Worm (Caenorhabditis elegans): ENCODE results near the gene twk-32.

The twk-32 gene

DNA sequence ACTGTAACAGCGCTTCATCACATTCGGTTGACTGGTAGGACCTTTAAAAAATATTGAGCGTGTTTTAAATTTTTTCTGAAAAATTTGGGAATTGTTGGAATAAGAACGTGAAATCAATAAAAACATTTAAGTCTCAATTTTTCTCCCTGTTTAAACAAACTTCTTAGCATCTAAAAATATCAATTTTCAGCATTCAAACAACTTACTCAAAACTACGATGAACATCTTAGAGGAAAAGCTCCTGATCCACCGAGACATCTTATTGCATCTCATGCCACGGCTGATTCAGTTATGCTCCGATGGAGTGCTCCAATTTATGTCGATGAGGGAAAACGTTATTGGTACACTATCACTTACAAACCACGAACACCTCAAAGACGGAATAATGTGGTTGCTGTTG, 2.7 kb downstream of the twk-32 start:
- TF ChIP-seq lin-11 (tag; optimal IDR thresholded peaks at IDR 0.05) (no peak), ceh-18 (tag; optimal IDR thresholded peaks at IDR 0.05) (no peak), nhr-11 (tag; optimal IDR thresholded peaks at IDR 0.05) (no peak), pha-4 (tag; optimal IDR thresholded peaks at IDR 0.05) (no peak), mec-3 (tag; optimal IDR thresholded peaks at IDR 0.05; ENCODE audit: borderline replicate concordance) (no peak), ets-4 (tag; optimal IDR thresholded peaks at IDR 0.05) (no peak), tbx-2 (tag; optimal IDR thresholded peaks at IDR 0.05) (no peak), K09A11.1 (tag; optimal IDR thresholded peaks at IDR 0.05; ENCODE audit: insufficient read depth) (no peak), eyg-1 (tag; optimal IDR thresholded peaks at IDR 0.05) (no peak), pha-2 (tag; optimal IDR thresholded peaks at IDR 0.05) (no peak), dve-1 (tag; optimal IDR thresholded peaks at IDR 0.05) (no peak), hlh-6 (tag; optimal IDR thresholded peaks at IDR 0.05) (no peak), pax-1 (tag; optimal IDR thresholded peaks at IDR 0.05) (no peak), ceh-19 (GFP tag; optimal IDR thresholded peaks at IDR 0.05) (no peak), sdc-2 (tag; optimal IDR thresholded peaks at IDR 0.05) (no peak), unc-3 (GFP tag; conservative IDR thresholded peaks at IDR 0.05) (no peak), unc-3 (tag; optimal IDR thresholded peaks at IDR 0.05) (no peak)

DNA sequence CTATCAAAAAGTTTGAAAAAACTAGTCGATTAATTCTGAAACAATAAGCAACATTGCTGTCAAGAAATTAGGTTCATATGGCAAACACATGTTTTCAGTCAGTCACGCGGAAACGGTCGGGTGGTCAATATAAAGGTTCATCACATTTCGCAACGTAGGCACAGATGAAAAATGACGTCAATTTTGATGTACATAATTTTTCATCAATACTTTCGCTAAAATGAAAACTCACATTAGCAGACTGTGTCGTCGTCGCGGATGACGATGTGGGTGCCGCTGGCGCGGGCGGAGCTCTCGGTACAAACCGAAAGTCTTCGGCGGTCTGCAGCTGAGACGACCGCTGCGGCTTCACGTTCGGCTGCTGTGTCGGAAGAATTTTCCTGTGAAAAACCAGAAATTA, 7.5 kb downstream of the twk-32 start, which contains the start of gene swan-2:
Gene swan-2, minus strand, starts transcription at position 380 of the 400 bp plus-strand sequence.
- no peak for TF ChIP-seq unc-86 (tag; optimal IDR thresholded peaks at IDR 0.05)
- no peak for TF ChIP-seq elt-2 (tag; optimal IDR thresholded peaks at IDR 0.05)
- TF ChIP-seq ceh-14 (tag; optimal IDR thresholded peaks at IDR 0.05), result no peak
- TF ChIP-seq Y22D7AL.16 (tag; optimal IDR thresholded peaks at IDR 0.05), result no peak
- TF ChIP-seq ceh-19 (GFP tag; optimal IDR thresholded peaks at IDR 0.05), result no peak
- no peak for TF ChIP-seq lim-6 (tag; optimal IDR thresholded peaks at IDR 0.05)
- TF ChIP-seq nfya-1 (tag; optimal IDR thresholded peaks at IDR 0.05), result no peak
- no peak for TF ChIP-seq odd-2 (tag; optimal IDR thresholded peaks at IDR 0.05)
- no peak for TF ChIP-seq dmd-4 (tag; optimal IDR thresholded peaks at IDR 0.05; ENCODE audit: borderline replicate concordance)
- TF ChIP-seq ref-2 (tag; optimal IDR thresholded peaks at IDR 0.05), result no peak
- no peak for TF ChIP-seq ama-1 (optimal IDR thresholded peaks at IDR 0.05)
- TF ChIP-seq che-1 (tag; optimal IDR thresholded peaks at IDR 0.05), result no peak

DNA sequence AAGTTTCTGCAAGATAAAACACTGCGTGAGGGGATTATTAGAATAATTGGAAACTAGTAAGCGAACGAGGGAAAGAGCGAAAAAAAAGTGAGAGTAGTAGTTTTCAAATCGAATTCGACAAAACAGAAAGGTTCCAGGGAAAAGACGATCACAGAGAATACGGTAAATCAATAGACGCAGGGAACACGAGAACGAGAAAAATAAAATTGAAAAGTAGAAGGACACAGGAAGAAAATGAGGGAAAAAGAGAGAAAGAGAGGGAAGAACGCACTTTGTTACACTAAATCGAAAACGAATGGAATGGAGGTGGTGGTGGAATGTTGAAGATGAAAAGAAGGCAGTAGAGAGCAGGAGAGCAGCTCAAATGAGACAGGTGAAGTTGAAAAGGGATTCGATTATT, 10.8 kb downstream of the twk-32 start, which contains the start of gene swan-1:
Gene swan-1, minus strand, starts transcription at position 6 of the 400 bp plus-strand sequence.
- TF ChIP-seq odd-2 (tag; optimal IDR thresholded peaks at IDR 0.05) (no peak), eyg-1 (tag; optimal IDR thresholded peaks at IDR 0.05) (no peak), che-1 (tag; optimal IDR thresholded peaks at IDR 0.05) (no peak), ref-2 (tag; optimal IDR thresholded peaks at IDR 0.05) (no peak), ceh-31 (tag; optimal IDR thresholded peaks at IDR 0.05) (no peak), ceh-34 (tag; optimal IDR thresholded peaks at IDR 0.05) (no peak), elt-2 (tag; optimal IDR thresholded peaks at IDR 0.05) (no peak), unc-3 (GFP tag; conservative IDR thresholded peaks at IDR 0.05) (no peak), unc-3 (tag; optimal IDR thresholded peaks at IDR 0.05) (no peak), unc-86 (tag; optimal IDR thresholded peaks at IDR 0.05) (no peak), pha-2 (tag; optimal IDR thresholded peaks at IDR 0.05) (no peak), ceh-2 (tag; optimal IDR thresholded peaks at IDR 0.05) (no peak), C38D4.7 (GFP tag; optimal IDR thresholded peaks at IDR 0.05) (no peak), hlh-30 (tag; optimal IDR thresholded peaks at IDR 0.05; ENCODE audit: insufficient read depth) (no peak), ceh-30 (tag; optimal IDR thresholded peaks at IDR 0.05) (no peak), C08G9.2 (tag; optimal IDR thresholded peaks at IDR 0.05) (no peak), pros-1 (tag; optimal IDR thresholded peaks at IDR 0.05) (no peak), ceh-9 (tag; optimal IDR thresholded peaks at IDR 0.05) (no peak), nhr-11 (tag; optimal IDR thresholded peaks at IDR 0.05) (no peak)

DNA sequence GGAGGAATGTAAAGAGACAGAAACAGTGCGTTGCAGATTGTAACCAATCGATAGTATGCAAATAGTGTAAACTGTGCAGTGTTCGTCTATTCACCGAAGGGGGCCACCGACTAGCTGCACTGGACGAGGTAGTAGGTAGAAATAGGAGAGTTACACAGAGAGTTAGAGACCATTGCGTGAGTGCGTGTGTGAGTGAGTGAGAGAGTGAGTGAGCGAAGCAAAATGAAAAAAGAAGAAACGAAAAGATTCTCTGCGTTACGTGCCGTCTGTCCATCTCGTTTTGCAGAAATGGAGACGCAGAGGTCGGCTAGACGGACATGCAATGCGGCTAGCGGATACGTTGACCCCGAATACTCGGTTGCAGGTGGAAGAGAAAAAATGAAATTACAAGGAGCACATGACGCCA, 12.0 kb downstream of the twk-32 start:
- TF ChIP-seq sox-2 (GFP tag; IDR thresholded peaks at IDR 0.05), result peak; percentile 13; the same call in 1 of the 2 replicates
- no peak for TF ChIP-seq pha-4 (tag; optimal IDR thresholded peaks at IDR 0.05)
- peak; percentile 33 for TF ChIP-seq F13H6.1 (tag; optimal IDR thresholded peaks at IDR 0.05)
- peak; percentile 39 for TF ChIP-seq rnt-1 (tag; optimal IDR thresholded peaks at IDR 0.05)
- TF ChIP-seq ceh-22 (tag; optimal IDR thresholded peaks at IDR 0.05), result no peak
- TF ChIP-seq K02D7.2 (tag; optimal IDR thresholded peaks at IDR 0.05), result no peak
- TF ChIP-seq tbx-2 (tag; optimal IDR thresholded peaks at IDR 0.05), result peak; percentile 82
- peak; percentile 50 for TF ChIP-seq syd-9 (tag; optimal IDR thresholded peaks at IDR 0.05)
- TF ChIP-seq sdc-2 (tag; optimal IDR thresholded peaks at IDR 0.05), result peak; percentile 17
- peak; percentile 75 for TF ChIP-seq ref-2 (tag; optimal IDR thresholded peaks at IDR 0.05)
- TF ChIP-seq ahr-1 (tag; optimal IDR thresholded peaks at IDR 0.05), result no peak
- TF ChIP-seq unc-42 (tag; optimal IDR thresholded peaks at IDR 0.05), result peak; percentile 53
- TF ChIP-seq nfya-1 (tag; optimal IDR thresholded peaks at IDR 0.05), result peak; percentile 79
- TF ChIP-seq ceh-6 (GFP tag; optimal IDR thresholded peaks at IDR 0.05), result no peak
- no peak for TF ChIP-seq ztf-16 (tag; optimal IDR thresholded peaks at IDR 0.05)
- TF ChIP-seq unc-55 (GFP tag; optimal IDR thresholded peaks at IDR 0.05), result peak; percentile 36
- TF ChIP-seq unc-3 (GFP tag; conservative IDR thresholded peaks at IDR 0.05), result no peak
- no peak for TF ChIP-seq unc-3 (tag; optimal IDR thresholded peaks at IDR 0.05)

Data from whole organism, late embryonic.